Worm (Caenorhabditis elegans) whole organism, early embryonic: Measurements from ENCODE around the gene abf-5.

Experiments used
- F13C5.2 ChIP-seq: sonication (generic microtip); optimal IDR thresholded peaks from 2 replicates; lab custom pipeline; 2017; ENCODE audit warnings: mild to moderate bottlenecking, missing genetic modification characterization, inconsistent platforms, missing compliant biosample characterization
- ama-1 ChIP-seq: fragments of 150-350 bp; optimal IDR thresholded peaks from 2 replicates; lab custom pipeline; 2014
- ceh-13 ChIP-seq: fragments of 200-800 bp; sonication (Bioruptor generic); optimal IDR thresholded peaks from 2 replicates; lab custom pipeline; 2018; ENCODE audit warnings: mild to moderate bottlenecking, missing genetic modification characterization, missing compliant biosample characterization
- hmg-4 ChIP-seq: fragments of 200-800 bp; sonication (Bioruptor generic); optimal IDR thresholded peaks from 2 replicates; lab custom pipeline; 2018; ENCODE audit warnings: mild to moderate bottlenecking, missing genetic modification characterization, missing compliant biosample characterization
- hnd-1 ChIP-seq: sonication (generic microtip); optimal IDR thresholded peaks from 2 replicates; lab custom pipeline; 2016; ENCODE audit warnings: missing genetic modification characterization, missing compliant biosample characterization
- pes-1 ChIP-seq: fragments of 200-800 bp; sonication (Bioruptor generic); IDR thresholded peaks from 2 replicates; pipeline ENCODE4 v1.3.6; 2022; ENCODE audit warnings: missing genetic modification reagents, missing genetic modification characterization, missing compliant biosample characterization
- sea-1 ChIP-seq: fragments of 200-800 bp; sonication (Bioruptor generic); conservative IDR thresholded peaks from 2 replicates; pipeline ENCODE4 v1.3.6; 2022; ENCODE audit warnings: missing genetic modification characterization, missing compliant biosample characterization
- tra-4 ChIP-seq: sonication (generic microtip); optimal IDR thresholded peaks from 2 replicates; lab custom pipeline; 2017; ENCODE audit warnings: missing genetic modification characterization, missing compliant biosample characterization

DNA sequence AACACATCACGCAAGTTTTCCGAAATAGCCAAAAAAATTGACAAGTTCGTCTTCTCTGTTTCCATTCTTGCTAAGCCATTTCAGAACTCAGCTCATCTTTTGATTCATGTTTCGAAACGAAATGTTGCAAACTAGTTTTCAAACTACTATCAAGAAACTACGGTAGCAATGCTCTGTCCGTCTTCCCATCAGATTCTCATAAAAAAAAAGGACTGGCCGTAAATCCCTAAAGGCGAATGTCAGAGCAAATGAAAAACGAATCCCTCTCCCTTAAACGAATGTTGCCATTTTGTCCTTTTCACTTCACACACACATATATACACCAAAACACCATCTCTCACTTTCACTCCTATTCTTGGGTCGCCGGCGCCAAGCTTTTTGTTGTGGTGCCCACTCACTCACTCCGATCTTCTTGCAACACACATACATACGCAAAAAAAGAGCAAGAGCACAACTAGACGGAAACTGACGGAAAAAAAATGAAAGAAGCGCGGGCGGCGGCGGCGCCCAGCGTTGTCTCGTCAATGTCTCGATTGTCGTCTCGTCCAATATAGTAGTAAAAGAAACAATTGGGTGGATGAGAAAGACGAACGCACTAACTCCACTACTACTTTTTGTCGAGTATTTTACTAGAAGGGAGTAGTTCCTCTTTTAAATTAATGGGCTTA, 35.2 kb downstream of the abf-5 start:
- TF ChIP-seq ama-1 (lab: Kevin White, UChicago) (no peak), ceh-13 (no peak), hnd-1 (tag; lab: Kevin White, UChicago) (no peak), tra-4 (tag; lab: Kevin White, UChicago) (no peak), pes-1 (GFP tag; lab: Robert Waterston, UW) (no peak), hmg-4 (GFP tag; lab: Kevin White, UChicago) (no peak), sea-1 (no peak), F13C5.2 (tag; lab: Kevin White, UChicago) (no peak)
